Worm (Caenorhabditis elegans) whole organism, L4 larva: ENCODE data around the gene mlk-1.

Experiments used
- F10B5.3 ChIP-seq: sonication (generic microtip); optimal IDR thresholded peaks from 2 replicates; lab custom pipeline; 2016; ENCODE audit warnings: mild to moderate bottlenecking, missing genetic modification characterization, missing compliant biosample characterization
- F37D6.2 ChIP-seq: sonication (generic microtip); optimal IDR thresholded peaks from 2 replicates; lab custom pipeline; 2016; ENCODE audit warnings: mild to moderate bottlenecking, missing genetic modification characterization, missing compliant biosample characterization
- F44E2.7 ChIP-seq: fragments of 200-800 bp; sonication (Bioruptor generic); IDR thresholded peaks from 2 replicates; pipeline ENCODE4 v2.1.2; 2022; ENCODE audit warnings: missing genetic modification characterization, missing compliant biosample characterization
- F49E8.2 ChIP-seq: sonication (generic microtip); optimal IDR thresholded peaks from 2 replicates; lab custom pipeline; 2016; ENCODE audit warnings: missing compliant biosample characterization, mild to moderate bottlenecking, missing genetic modification characterization, borderline replicate concordance
- R02D3.7 ChIP-seq: fragments of 150-350 bp; sonication (generic microtip); optimal IDR thresholded peaks from 3 replicates; lab custom pipeline; 2014; ENCODE audit warnings: missing biosample characterization, missing genetic modification characterization
- T20F7.1 ChIP-seq: fragments of 200-800 bp; sonication (Bioruptor generic); optimal IDR thresholded peaks from 2 replicates; lab custom pipeline; 2018; ENCODE audit warnings: mild to moderate bottlenecking, missing genetic modification characterization, missing compliant biosample characterization
- ZK546.5 ChIP-seq, 2 experiments: sonication (generic microtip); optimal IDR thresholded peaks; 2 replicates each; lab custom pipeline; 2017; ENCODE audit warnings: missing biosample characterization in 2 of 2, missing genetic modification characterization in 2 of 2
- aha-1 ChIP-seq: fragments of 150-350 bp; peaks from one replicate; lab custom pipeline; 2014; ENCODE audit warnings: missing biosample characterization, missing genetic modification characterization
- aly-2 ChIP-seq: sonication (generic microtip); optimal IDR thresholded peaks from 2 replicates; lab custom pipeline; 2018; ENCODE audit warnings: missing biosample characterization, missing genetic modification characterization
- ceh-32 ChIP-seq: sonication (generic microtip); optimal IDR thresholded peaks from 2 replicates; lab custom pipeline; 2016; ENCODE audit warnings: mild to moderate bottlenecking, missing genetic modification characterization, missing compliant biosample characterization; ENCODE audit not compliant: poor library complexity
- cey-2 ChIP-seq: sonication (generic microtip); optimal IDR thresholded peaks from 3 replicates; lab custom pipeline; 2017; ENCODE audit warnings: missing genetic modification characterization, mild to moderate bottlenecking, missing compliant biosample characterization, antibody characterized with exemption, borderline replicate concordance; ENCODE audit not compliant: insufficient read depth
- daf-19 ChIP-seq: fragments of 200-800 bp; sonication (Bioruptor generic); conservative IDR thresholded peaks from 2 replicates; pipeline ENCODE4 v1.3.6; 2022; ENCODE audit warnings: missing genetic modification characterization, missing compliant biosample characterization
- dmd-6 ChIP-seq: fragments of 200-800 bp; sonication (Bioruptor generic); IDR thresholded peaks from 2 replicates; pipeline ENCODE4 v1.3.6; 2022; ENCODE audit warnings: missing genetic modification reagents, missing genetic modification characterization, missing compliant biosample characterization
- dpl-1 ChIP-seq: fragments of 150-350 bp; optimal IDR thresholded peaks from 2 replicates; lab custom pipeline; 2014; ENCODE audit warnings: missing biosample characterization, missing genetic modification reagents, missing genetic modification characterization
- dve-1 ChIP-seq: sonication (generic microtip); optimal IDR thresholded peaks from 2 replicates; lab custom pipeline; 2017; ENCODE audit warnings: antibody characterized with exemption, mild to moderate bottlenecking, missing genetic modification characterization, missing compliant biosample characterization; ENCODE audit not compliant: insufficient read depth
- egl-43 ChIP-seq: fragments of 200-800 bp; sonication (Bioruptor generic); IDR thresholded peaks from 2 replicates; pipeline ENCODE4 v1.3.6; 2022; ENCODE audit warnings: missing genetic modification reagents, missing genetic modification characterization, missing compliant biosample characterization
- fos-1 ChIP-seq: fragments of 150-350 bp; optimal IDR thresholded peaks from 2 replicates; lab custom pipeline; 2014; ENCODE audit warnings: missing biosample characterization, missing genetic modification characterization
- hlh-30 ChIP-seq: sonication (generic microtip); optimal IDR thresholded peaks from 2 replicates; lab custom pipeline; 2017; ENCODE audit warnings: antibody characterized with exemption, mild to moderate bottlenecking, missing genetic modification characterization, missing compliant biosample characterization; ENCODE audit not compliant: insufficient read depth
- jun-1 ChIP-seq: fragments of 150-350 bp; optimal IDR thresholded peaks from 2 replicates; lab custom pipeline; 2014; ENCODE audit warnings: missing biosample characterization, missing genetic modification reagents, missing genetic modification characterization
- lin-13 ChIP-seq: fragments of 150-350 bp; optimal IDR thresholded peaks from 2 replicates; lab custom pipeline; 2014; ENCODE audit warnings: missing biosample characterization, missing genetic modification reagents, missing genetic modification characterization
- madf-5 ChIP-seq, 2 experiments: fragments of 200-800 bp; sonication (Bioruptor generic); IDR thresholded peaks; 2 replicates each; pipeline ENCODE4 v1.3.6; 2022; ENCODE audit warnings: missing compliant biosample characterization in 2 of 2, missing genetic modification characterization in 2 of 2
- mdl-1 ChIP-seq, 2 experiments: fragments of 150-350 bp in 1 of 2; sonication (generic microtip) in 1 of 2; optimal IDR thresholded peaks; 2 replicates each; lab custom pipeline; 2014 to 2017; ENCODE audit warnings: missing biosample characterization in 2 of 2, missing genetic modification characterization in 2 of 2
- mdt-29 ChIP-seq: fragments of 200-800 bp; sonication (Bioruptor generic); IDR thresholded peaks from 2 replicates; pipeline ENCODE4 v1.3.6; 2022; ENCODE audit warnings: missing genetic modification reagents, missing genetic modification characterization, missing compliant biosample characterization
- mep-1 ChIP-seq: fragments of 150-350 bp; sonication (generic microtip); optimal IDR thresholded peaks from 3 replicates; lab custom pipeline; 2014; ENCODE audit warnings: missing biosample characterization, missing genetic modification characterization
- mes-2 ChIP-seq: sonication (generic microtip); optimal IDR thresholded peaks from 2 replicates; lab custom pipeline; 2016; ENCODE audit warnings: missing genotype, mild to moderate bottlenecking, missing genetic modification characterization, missing compliant biosample characterization; ENCODE audit not compliant: poor library complexity, severe bottlenecking
- mxl-2 ChIP-seq: fragments of 200-800 bp; sonication (Bioruptor generic); conservative IDR thresholded peaks from 2 replicates; pipeline ENCODE4 v1.3.6; 2022; ENCODE audit warnings: missing genetic modification reagents, missing genetic modification characterization, missing compliant biosample characterization
- mxl-3 ChIP-seq: fragments of 200-800 bp; sonication (Bioruptor generic); optimal IDR thresholded peaks from 2 replicates; lab custom pipeline; 2018; ENCODE audit warnings: mild to moderate bottlenecking, missing genetic modification characterization, missing compliant biosample characterization
- nhr-10 ChIP-seq: fragments of 150-350 bp; optimal IDR thresholded peaks from 2 replicates; lab custom pipeline; 2014; ENCODE audit warnings: missing biosample characterization, missing genetic modification characterization
- nhr-11 ChIP-seq: fragments of 150-350 bp; optimal IDR thresholded peaks from 2 replicates; lab custom pipeline; 2014; ENCODE audit warnings: missing biosample characterization, missing genetic modification characterization
- nhr-237 ChIP-seq: sonication (generic microtip); optimal IDR thresholded peaks from 2 replicates; lab custom pipeline; 2017; ENCODE audit warnings: missing biosample characterization, missing genetic modification characterization
- nhr-28 ChIP-seq: fragments of 150-350 bp; optimal IDR thresholded peaks from 2 replicates; lab custom pipeline; 2014; ENCODE audit warnings: missing biosample characterization, missing genetic modification characterization
- nhr-41 ChIP-seq: fragments of 200-800 bp; sonication (Bioruptor generic); IDR thresholded peaks from 2 replicates; pipeline ENCODE4 v1.3.6; 2022; ENCODE audit warnings: missing genetic modification reagents, missing genetic modification characterization, missing compliant biosample characterization
- nhr-42 ChIP-seq: fragments of 200-800 bp; sonication (Bioruptor generic); IDR thresholded peaks from 2 replicates; pipeline ENCODE4 v1.3.6; 2022; ENCODE audit warnings: missing genetic modification characterization, missing compliant biosample characterization
- nhr-48 ChIP-seq: sonication (generic microtip); optimal IDR thresholded peaks from 2 replicates; lab custom pipeline; 2016; ENCODE audit warnings: mild to moderate bottlenecking, missing genetic modification characterization, missing compliant biosample characterization
- nhr-77 ChIP-seq: fragments of 150-350 bp; optimal IDR thresholded peaks from 2 replicates; lab custom pipeline; 2014; ENCODE audit warnings: missing biosample characterization, missing genetic modification characterization
- saeg-2 ChIP-seq: fragments of 200-800 bp; sonication (Bioruptor generic); IDR thresholded peaks from 2 replicates; pipeline ENCODE4 v1.3.6; 2022; ENCODE audit warnings: missing genetic modification reagents, missing genetic modification characterization, missing compliant biosample characterization
- sdz-12 ChIP-seq: fragments of 200-800 bp; sonication (Bioruptor generic); optimal IDR thresholded peaks from 2 replicates; lab custom pipeline; 2018; ENCODE audit warnings: mild to moderate bottlenecking, missing genetic modification characterization, missing compliant biosample characterization
- set-16 ChIP-seq: fragments of 200-800 bp; sonication (Bioruptor generic); IDR thresholded peaks from 2 replicates; pipeline ENCODE4 v1.3.6; 2022; ENCODE audit warnings: missing genetic modification reagents, missing genetic modification characterization, missing compliant biosample characterization
- skn-1 ChIP-seq: fragments of 150-350 bp; optimal IDR thresholded peaks from 2 replicates; lab custom pipeline; 2014; ENCODE audit warnings: missing biosample characterization, missing genetic modification characterization
- snpc-4 ChIP-seq: fragments of 150-350 bp; optimal IDR thresholded peaks from 2 replicates; lab custom pipeline; 2014; ENCODE audit warnings: missing biosample characterization, missing genetic modification characterization
- spr-3 ChIP-seq: fragments of 200-800 bp; sonication (Bioruptor generic); optimal IDR thresholded peaks from 2 replicates; lab custom pipeline; 2018; ENCODE audit warnings: mild to moderate bottlenecking, missing genetic modification characterization, missing compliant biosample characterization
- tra-1 ChIP-seq: fragments of 200-800 bp; sonication (Bioruptor generic); IDR thresholded peaks from 2 replicates; pipeline ENCODE4 v1.3.6; 2022; ENCODE audit warnings: missing genetic modification reagents, missing genetic modification characterization, missing compliant biosample characterization
- unc-39 ChIP-seq: sonication (generic microtip); optimal IDR thresholded peaks from 2 replicates; lab custom pipeline; 2017; ENCODE audit warnings: missing biosample characterization, missing genetic modification characterization
- unc-62 ChIP-seq, 3 experiments: fragments of 150-350 bp in 1 of 3; sonication (generic microtip); optimal IDR thresholded peaks in 2 of 3; peaks in 1 of 3; 1 replicate in 1 of 3; 2 replicates in 2 of 3; lab custom pipeline; 2014 to 2017; ENCODE audit warnings: missing biosample characterization in 3 of 3, missing genetic modification characterization in 3 of 3, missing genetic modification reagents in 3 of 3, missing genotype in 1 of 3
- zag-1 ChIP-seq: fragments of 150-350 bp; optimal IDR thresholded peaks from 2 replicates; lab custom pipeline; 2014; ENCODE audit warnings: missing biosample characterization, missing genetic modification characterization
- zip-11 ChIP-seq: fragments of 200-800 bp; sonication (Bioruptor generic); IDR thresholded peaks from 2 replicates; pipeline ENCODE4 v1.3.6; 2022; ENCODE audit warnings: missing genetic modification characterization, missing compliant biosample characterization
- zip-2 ChIP-seq: fragments of 150-350 bp; optimal IDR thresholded peaks from 2 replicates; lab custom pipeline; 2014; ENCODE audit warnings: missing biosample characterization, missing genetic modification characterization

mlk-1 gene

ce11 chrV:5064761-5065421 is at the start of gene mlk-1 (continued):
- TF ChIP-seq sdz-12 (GFP tag; lab: Kevin White, UChicago) (no peak), mxl-2 (GFP tag; lab: Robert Waterston, UW) (no peak), F37D6.2 (tag; lab: Kevin White, UChicago) (peak; percentile 32), saeg-2 (GFP tag; lab: Robert Waterston, UW) (no peak)

ce11 chrV:5113654-5114053 is 49.0 kb upstream of the mlk-1 start, which contains the start of gene C04F5.8:
Gene C04F5.8 (minus strand): TSS chrV:5113754.
- TF ChIP-seq ZK546.5 (tag; optimal IDR thresholded peaks at IDR 0.05; lab: Kevin White, UChicago) (no peak), zag-1 (tag; lab: Kevin White, UChicago) (no peak), fos-1 (tag; lab: Kevin White, UChicago) (no peak), nhr-28 (no peak), R02D3.7 (tag; lab: Kevin White, UChicago) (no peak), zip-11 (GFP tag; lab: Robert Waterston, UW) (no peak), F44E2.7 (no peak), mdt-29 (GFP tag; lab: Robert Waterston, UW) (no peak), tra-1 (GFP tag; lab: Robert Waterston, UW) (no peak), daf-19 (GFP tag; lab: Robert Waterston, UW) (no peak)

ce11 chrV:5110684-5111083 is 46.1 kb upstream of the mlk-1 start, which contains the start of gene ugt-63:
Gene ugt-63 (minus strand): TSS chrV:5110772.
- no peak for TF ChIP-seq nhr-11
- TF ChIP-seq ceh-32 (tag; lab: Kevin White, UChicago) = no peak
- no peak for TF ChIP-seq R02D3.7 (tag; lab: Kevin White, UChicago)
- no peak for TF ChIP-seq egl-43 (GFP tag; lab: Robert Waterston, UW)
- TF ChIP-seq set-16 (GFP tag; lab: Robert Waterston, UW) = no peak
- TF ChIP-seq mep-1 (tag; lab: Kevin White, UChicago) = no peak
- no peak for TF ChIP-seq nhr-10
- TF ChIP-seq cey-2 = no peak
- no peak for TF ChIP-seq spr-3 (GFP tag; lab: Kevin White, UChicago)
- TF ChIP-seq nhr-42 (GFP tag; lab: Robert Waterston, UW) = no peak
- TF ChIP-seq lin-13 (GFP tag; lab: Kevin White, UChicago) = no peak
- no peak for TF ChIP-seq hlh-30 (tag; lab: Kevin White, UChicago)
- TF ChIP-seq nhr-28 = peak; percentile 99
- TF ChIP-seq unc-62 (GFP tag; optimal IDR thresholded peaks at IDR 0.05 in 1 of 2; lab: Kevin White, UChicago) = peak in 1 of 2 experiments; percentile 61
- TF ChIP-seq unc-62 (tag; optimal IDR thresholded peaks at IDR 0.05; lab: Kevin White, UChicago) = no peak
- TF ChIP-seq nhr-48 (tag; lab: Kevin White, UChicago) = peak; percentile 46
- no peak for TF ChIP-seq madf-5 (GFP tag; IDR thresholded peaks at IDR 0.05; lab: Robert Waterston, UW)
- TF ChIP-seq mdl-1 (tag; optimal IDR thresholded peaks at IDR 0.05; lab: Kevin White, UChicago) = peak in 1 of 2 experiments; percentile 11
- TF ChIP-seq F49E8.2 (tag; lab: Kevin White, UChicago) = no peak
- no peak; the same call in 1 of the 2 replicates for TF ChIP-seq dmd-6
- no peak for TF ChIP-seq T20F7.1 (GFP tag; lab: Kevin White, UChicago)
- no peak for TF ChIP-seq mxl-3 (GFP tag; lab: Kevin White, UChicago)
- TF ChIP-seq skn-1 (tag; lab: Kevin White, UChicago) = no peak
- no peak for TF ChIP-seq F10B5.3 (tag; lab: Kevin White, UChicago)
- TF ChIP-seq dpl-1 (GFP tag; lab: Kevin White, UChicago) = no peak
- no peak for TF ChIP-seq snpc-4
- TF ChIP-seq tra-1 (GFP tag; lab: Robert Waterston, UW) = no peak
- peak; percentile 26 for TF ChIP-seq aha-1
- TF ChIP-seq aly-2 (tag; lab: Kevin White, UChicago) = no peak
- TF ChIP-seq mes-2 = no peak
- TF ChIP-seq jun-1 (tag; lab: Kevin White, UChicago) = no peak
- no peak for TF ChIP-seq nhr-41 (GFP tag; lab: Robert Waterston, UW)
- TF ChIP-seq nhr-237 = no peak
- TF ChIP-seq zip-2 = no peak
- no peak for TF ChIP-seq nhr-77
- TF ChIP-seq unc-39 (tag; lab: Kevin White, UChicago) = no peak
- no peak for TF ChIP-seq dve-1 (tag; lab: Kevin White, UChicago)
